Fruit fly (Drosophila melanogaster) whole organism, adult: Measurements from ENCODE around the gene CG31142.

Experiments used
- CG11617 ChIP-seq: fragments of 200-800 bp; sonication (Bioruptor generic); optimal IDR thresholded peaks from 2 replicates; lab custom pipeline; 2017; ENCODE audit warnings: mild to moderate bottlenecking, missing biosample characterization, missing genetic modification reagents, missing genetic modification characterization
- CG1620 ChIP-seq: fragments of 200-800 bp; sonication (Bioruptor generic); optimal IDR thresholded peaks from 2 replicates; lab custom pipeline; 2016; ENCODE audit warnings: missing biosample characterization, missing genetic modification characterization
- CG7101 ChIP-seq: fragments of 200-800 bp; sonication (Bioruptor generic); optimal IDR thresholded peaks from 2 replicates; lab custom pipeline; 2018; ENCODE audit warnings: missing biosample characterization, mild to moderate bottlenecking, missing genetic modification characterization, moderate library complexity
- cnc ChIP-seq, 2 experiments: fragments of >200 bp; optimal IDR thresholded peaks; 2 replicates each; lab custom pipeline; 2017
- kay ChIP-seq: fragments of 200-800 bp; sonication (Bioruptor generic); peaks from one replicate; lab custom pipeline; 2016; ENCODE audit warnings: missing biosample characterization, missing genetic modification characterization, borderline replicate concordance

dm6 chr3R:23928950-23929602 is at the start of gene CG31142, which contains the start of the genes CG43998 and CG43999:
- TF ChIP-seq CG7101 (tag; lab: Kevin White, UChicago) (no peak), CG11617 (GFP tag; lab: Kevin White, UChicago) (no peak), cnc (optimal IDR thresholded peaks at IDR 0.05; lab: Kevin White, UChicago) (no peak), CG1620 (GFP tag; lab: Kevin White, UChicago) (no peak), kay (GFP tag; lab: Kevin White, UChicago) (no peak)
